Worm (Caenorhabditis elegans): ENCODE measurements around the gene gmap-3.

Gene gmap-3

DNA sequence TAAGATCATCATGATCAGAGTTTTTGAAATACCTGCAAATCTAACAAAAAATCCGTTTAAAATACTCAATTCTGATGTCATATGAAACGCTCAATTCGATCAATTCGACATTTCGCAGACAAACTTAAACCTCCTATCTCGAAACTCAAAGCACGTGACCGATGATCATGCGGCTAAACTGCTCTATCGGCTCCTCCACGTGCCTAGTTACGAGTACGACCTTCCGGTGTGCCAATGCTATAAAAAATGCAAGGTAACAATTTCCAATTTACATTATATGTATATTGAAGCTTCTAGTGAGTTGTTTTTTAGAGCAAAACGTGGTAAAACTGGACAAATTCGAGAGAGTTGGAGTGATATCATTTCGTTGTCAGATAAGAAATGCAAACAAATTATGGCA lies 29.5 kb downstream of the gmap-3 start:
- TF ChIP-seq him-1 (tag; optimal IDR thresholded peaks at IDR 0.05) (no peak), dao-5 (tag; optimal IDR thresholded peaks at IDR 0.05) (no peak), W03F9.2 (tag; optimal IDR thresholded peaks at IDR 0.05) (no peak)

DNA sequence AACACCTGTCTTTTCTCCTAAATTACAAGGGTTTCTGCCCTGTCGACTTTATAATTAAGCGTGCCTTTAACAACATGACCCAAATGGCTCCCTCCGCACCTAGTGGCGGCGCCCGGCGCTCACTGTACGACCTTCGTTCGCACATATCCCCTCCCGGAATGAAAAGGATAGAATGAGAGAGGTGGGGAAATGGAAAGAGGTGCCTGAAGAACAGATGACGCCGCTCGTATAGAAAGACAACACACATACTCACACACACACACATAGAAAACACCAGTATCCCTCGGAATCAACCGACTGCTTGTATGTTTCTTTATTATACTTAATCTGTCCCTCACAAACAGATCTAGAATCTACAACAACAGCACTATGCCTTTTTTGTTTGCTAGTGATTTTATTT lies 30.8 kb downstream of the gmap-3 start:
- no peak for TF ChIP-seq dao-5 (tag; optimal IDR thresholded peaks at IDR 0.05)
- TF ChIP-seq W03F9.2 (tag; optimal IDR thresholded peaks at IDR 0.05): no peak
- no peak for TF ChIP-seq him-1 (tag; optimal IDR thresholded peaks at IDR 0.05)

DNA sequence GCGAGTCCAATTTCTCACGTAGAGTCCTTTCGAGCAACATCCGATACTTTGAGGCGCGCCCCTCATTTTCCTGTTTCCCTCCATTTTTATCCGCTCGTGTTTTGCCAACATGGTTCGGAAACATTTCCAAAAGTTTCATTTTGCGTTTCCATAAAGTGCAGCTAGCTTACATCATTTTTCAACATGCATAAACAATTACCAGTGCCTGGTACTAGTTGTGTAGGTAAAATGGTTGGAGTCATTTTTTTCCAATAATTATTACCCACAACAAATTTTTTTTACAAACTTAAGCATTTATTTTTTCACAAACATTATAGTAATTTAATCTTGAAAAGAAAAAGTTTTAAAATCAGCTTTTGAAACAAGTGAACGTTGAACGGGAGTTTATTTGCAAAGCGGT lies 32.0 kb downstream of the gmap-3 start:
- TF ChIP-seq dao-5 (tag; optimal IDR thresholded peaks at IDR 0.05): no peak
- no peak for TF ChIP-seq W03F9.2 (tag; optimal IDR thresholded peaks at IDR 0.05)
- no peak for TF ChIP-seq him-1 (tag; optimal IDR thresholded peaks at IDR 0.05)

DNA sequence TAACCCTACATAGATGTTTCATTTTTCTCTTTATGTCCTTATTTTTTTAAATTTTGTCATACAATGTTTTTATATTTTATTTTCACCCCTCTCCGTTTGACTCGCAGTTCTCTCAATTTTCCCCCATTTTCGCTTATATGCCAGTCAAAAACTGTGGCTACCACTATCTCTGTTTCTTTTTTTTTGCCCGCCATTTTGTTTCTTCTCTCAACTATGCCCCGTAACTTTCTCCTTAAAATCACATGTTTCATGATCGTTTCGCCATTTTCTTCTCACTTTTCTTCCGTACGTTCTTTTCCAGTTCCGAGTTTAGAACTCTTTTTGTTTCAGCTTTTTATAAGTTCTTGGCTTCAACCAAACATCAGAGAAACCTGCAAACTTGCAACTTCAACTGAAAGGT lies 33.3 kb downstream of the gmap-3 start, which contains the start of gene pqn-18:
pqn-18 (plus strand) TSS at position 331 of the 400 bp plus-strand sequence.
- TF ChIP-seq him-1 (tag; optimal IDR thresholded peaks at IDR 0.05): no peak
- no peak for TF ChIP-seq dao-5 (tag; optimal IDR thresholded peaks at IDR 0.05)
- TF ChIP-seq W03F9.2 (tag; optimal IDR thresholded peaks at IDR 0.05): no peak

DNA sequence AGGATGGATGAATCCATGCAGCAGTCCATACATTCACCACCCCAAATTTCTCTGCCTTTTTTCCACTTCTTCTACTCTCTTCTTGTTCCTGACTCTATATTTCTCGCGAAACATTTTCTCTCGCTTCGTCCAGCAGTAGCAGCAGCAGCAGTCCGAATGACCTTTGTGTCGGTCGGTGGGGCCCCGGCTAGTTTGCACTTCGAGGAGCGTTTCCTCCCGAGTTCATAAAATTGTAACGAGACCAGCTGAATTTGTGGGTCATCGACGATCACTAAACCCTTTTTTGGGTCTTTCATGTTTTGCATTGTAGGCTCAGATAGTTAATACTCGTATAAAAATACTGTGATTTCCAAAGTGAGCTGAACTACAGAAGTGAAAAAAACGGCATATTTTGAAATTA lies 36.9 kb downstream of the gmap-3 start:
- no peak for TF ChIP-seq him-1 (tag; optimal IDR thresholded peaks at IDR 0.05)
- no peak for TF ChIP-seq dao-5 (tag; optimal IDR thresholded peaks at IDR 0.05)
- TF ChIP-seq W03F9.2 (tag; optimal IDR thresholded peaks at IDR 0.05): no peak

DNA sequence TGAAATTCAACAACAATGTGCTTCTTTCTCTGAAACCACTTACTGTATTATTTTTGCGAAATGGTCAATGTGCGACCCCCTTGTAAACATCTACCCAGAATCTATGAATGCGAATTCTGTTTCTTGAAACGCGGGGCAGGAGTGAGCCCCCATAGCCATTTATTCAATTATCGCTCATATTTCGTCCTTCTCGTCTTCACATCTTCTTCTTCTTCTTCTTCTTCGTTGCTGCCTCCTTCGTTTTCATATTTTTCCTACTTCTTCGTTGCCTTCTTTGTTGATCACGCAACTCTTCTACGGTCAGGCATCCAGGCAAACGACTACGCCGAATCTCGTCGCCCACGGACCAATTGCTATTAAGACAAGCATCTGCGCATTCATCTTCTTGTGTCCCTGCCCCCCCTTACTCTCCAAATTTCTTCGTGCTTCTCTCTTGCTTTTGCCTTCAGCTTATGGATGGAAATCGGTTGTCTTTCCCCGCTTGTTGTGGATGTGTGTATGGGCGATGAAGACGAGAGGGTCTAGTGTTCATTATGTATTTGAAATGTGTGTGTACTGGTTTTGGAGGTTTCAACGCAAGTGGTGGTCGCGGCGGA lies 38.6 kb downstream of the gmap-3 start:
- no peak for TF ChIP-seq him-1 (tag; optimal IDR thresholded peaks at IDR 0.05)
- no peak for TF ChIP-seq W03F9.2 (tag; optimal IDR thresholded peaks at IDR 0.05)
- TF ChIP-seq dao-5 (tag; optimal IDR thresholded peaks at IDR 0.05): no peak

DNA sequence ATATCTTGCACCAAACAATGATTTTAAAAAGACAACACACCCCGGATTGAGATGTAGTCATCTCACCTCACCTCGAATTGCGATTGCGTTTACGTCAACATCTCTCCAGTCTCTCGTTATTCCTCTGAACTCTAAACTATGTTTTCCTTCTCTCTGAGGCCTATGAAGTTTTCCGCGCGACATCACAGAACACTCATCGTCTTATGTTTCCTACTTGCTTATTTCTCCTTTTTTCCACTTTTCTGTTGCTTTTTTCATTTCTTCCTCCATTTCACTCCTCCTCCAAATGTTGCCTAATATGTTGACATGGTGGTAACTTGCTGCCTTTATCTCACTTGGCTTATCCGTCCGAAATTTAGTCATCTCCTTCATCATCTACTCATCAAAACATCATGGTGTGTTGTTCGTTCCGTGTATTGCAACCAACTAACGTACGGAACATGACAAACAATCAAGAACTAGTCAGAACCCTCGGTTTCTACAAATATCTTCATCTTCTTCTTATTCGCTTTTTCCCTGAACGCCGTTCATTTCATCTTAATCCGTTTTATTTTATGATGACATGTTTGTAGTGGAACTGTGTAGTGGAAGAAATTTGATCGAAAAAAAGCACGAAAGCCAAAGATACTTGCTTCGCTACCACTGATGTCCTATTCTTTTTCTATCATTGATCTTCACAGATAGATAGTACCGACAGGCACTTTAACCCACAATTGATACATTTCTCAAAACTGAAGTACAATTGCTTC lies 41.4 kb downstream of the gmap-3 start:
- no peak for TF ChIP-seq W03F9.2 (tag; optimal IDR thresholded peaks at IDR 0.05)
- TF ChIP-seq him-1 (tag; optimal IDR thresholded peaks at IDR 0.05): no peak
- no peak for TF ChIP-seq dao-5 (tag; optimal IDR thresholded peaks at IDR 0.05)

DNA sequence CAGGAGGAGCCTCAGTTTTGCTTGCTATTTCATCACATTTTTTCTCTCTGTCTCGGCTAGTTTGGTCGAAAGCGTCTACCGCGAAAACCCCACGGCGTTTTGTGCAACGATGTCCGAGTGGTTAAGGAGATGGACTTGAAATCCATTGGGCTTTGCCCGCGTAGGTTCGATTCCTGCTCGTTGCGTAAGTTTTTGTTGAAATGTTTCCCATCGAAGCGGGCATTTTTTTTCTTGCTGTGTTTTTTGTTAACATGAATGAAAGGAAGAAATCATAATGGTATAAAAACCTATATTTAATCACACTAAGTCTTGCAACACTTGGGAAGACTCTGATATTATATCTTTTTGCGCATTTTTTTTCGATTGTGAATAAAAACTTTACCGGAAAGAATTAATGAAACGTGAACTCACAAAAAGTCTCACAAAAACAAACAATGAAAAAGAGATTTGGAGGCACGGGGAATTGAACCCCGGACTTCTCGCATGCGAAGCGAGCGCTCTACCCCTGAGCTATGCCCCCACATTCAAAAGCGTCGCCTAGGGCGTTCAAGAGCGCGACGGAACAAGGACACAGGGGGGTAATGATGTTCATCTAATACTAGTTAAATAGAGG lies 50.8 kb downstream of the gmap-3 start:
- TF ChIP-seq him-1 (tag; optimal IDR thresholded peaks at IDR 0.05) (peak; percentile 60), W03F9.2 (tag; optimal IDR thresholded peaks at IDR 0.05) (peak; percentile 8), dao-5 (tag; optimal IDR thresholded peaks at IDR 0.05) (peak; percentile 46)
